Fruit fly (Drosophila melanogaster): ENCODE results near the gene CG6236.

Gene CG6236

DNA sequence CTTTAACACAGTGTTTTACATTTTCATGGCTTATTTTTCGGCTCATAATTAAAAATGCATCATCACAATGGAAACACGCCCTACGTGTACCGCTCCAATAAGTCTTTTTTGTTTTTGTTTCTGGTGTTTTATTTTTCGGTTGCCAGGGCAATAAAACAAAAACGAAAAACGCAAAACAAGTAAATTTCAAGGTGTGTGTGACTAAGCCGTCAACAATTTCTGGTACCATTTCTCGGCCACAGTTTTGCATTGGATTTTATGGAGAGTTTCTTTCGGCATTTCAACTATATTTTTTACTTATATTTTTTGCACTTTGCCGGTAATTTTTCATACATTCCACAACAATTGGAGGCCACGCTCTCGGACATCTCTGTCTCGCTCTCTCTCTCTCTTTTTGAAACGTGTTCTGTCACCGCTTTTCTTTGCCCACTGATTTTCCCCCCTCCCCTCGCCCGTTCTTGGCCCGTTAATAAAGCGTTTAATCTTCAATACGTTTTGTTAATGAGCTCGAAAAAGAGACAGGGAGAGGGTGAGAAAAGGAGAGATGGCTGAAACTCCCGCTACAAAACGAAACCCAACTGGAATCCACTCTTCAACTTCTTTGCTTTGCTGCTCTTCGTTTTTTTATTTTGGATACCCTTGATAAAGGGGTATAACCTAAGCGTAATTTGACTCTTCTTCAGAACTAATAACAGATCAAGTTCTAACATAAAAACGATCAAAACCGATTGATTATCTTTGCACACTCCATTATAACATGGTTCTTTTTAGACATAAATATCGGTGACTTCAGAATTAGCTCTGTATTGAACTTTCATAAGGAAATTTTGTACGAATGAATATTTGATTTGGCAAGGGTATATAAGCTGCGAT is 34.8 kb downstream of the CG6236 start (continued):
- TF ChIP-seq Hr4 (GFP tag; optimal IDR thresholded peaks at IDR 0.05): no peak
- no peak for TF ChIP-seq Smox (GFP tag; optimal IDR thresholded peaks at IDR 0.05)
- TF ChIP-seq CG8632 (GFP tag; optimal IDR thresholded peaks at IDR 0.05): peak; percentile 6
- no peak for TF ChIP-seq spab (GFP tag; optimal IDR thresholded peaks at IDR 0.05)
- TF ChIP-seq Hr39 (GFP tag; optimal IDR thresholded peaks at IDR 0.05): no peak
- TF ChIP-seq fd85E (GFP tag; optimal IDR thresholded peaks at IDR 0.05): peak; percentile 8
- TF ChIP-seq CG6808 (GFP tag; optimal IDR thresholded peaks at IDR 0.05): peak; percentile 44
- peak; percentile 51 for TF ChIP-seq cyc (GFP tag; optimal IDR thresholded peaks at IDR 0.05)
- TF ChIP-seq CG6276 (GFP tag; optimal IDR thresholded peaks at IDR 0.05): no peak
- TF ChIP-seq fkh (GFP tag; optimal IDR thresholded peaks at IDR 0.05): no peak
- no peak for TF ChIP-seq Sox14 (GFP tag; optimal IDR thresholded peaks at IDR 0.05)
- no peak for TF ChIP-seq CG3919 (GFP tag; optimal IDR thresholded peaks at IDR 0.05)
- peak; percentile 23 for TF ChIP-seq CG11902 (GFP tag; optimal IDR thresholded peaks at IDR 0.05)
- TF ChIP-seq fd59A (GFP tag; optimal IDR thresholded peaks at IDR 0.05): no peak
- peak; percentile 48 for TF ChIP-seq vri (GFP tag; optimal IDR thresholded peaks at IDR 0.05)
- peak; percentile 66 for TF ChIP-seq esn (GFP tag; optimal IDR thresholded peaks at IDR 0.05)
- no peak for TF ChIP-seq pdm3 (GFP tag; optimal IDR thresholded peaks at IDR 0.05)
- no peak for TF ChIP-seq CG32006 (GFP tag; optimal IDR thresholded peaks at IDR 0.05)
- peak; percentile 22; the same call in 1 of the 3 replicates for TF ChIP-seq CG6163 (GFP tag; IDR thresholded peaks at IDR 0.05)
- TF ChIP-seq CG34406 (GFP tag; optimal IDR thresholded peaks at IDR 0.05): peak; percentile 33
- no peak for TF ChIP-seq net (GFP tag; optimal IDR thresholded peaks at IDR 0.05)
- peak in 1 of 2 experiments; percentile 47 for TF ChIP-seq ss (GFP tag; optimal IDR thresholded peaks at IDR 0.05)
- TF ChIP-seq CG7368 (GFP tag; optimal IDR thresholded peaks at IDR 0.05): no peak
- TF ChIP-seq CG10669 (GFP tag; optimal IDR thresholded peaks at IDR 0.05): no peak
- TF ChIP-seq svp (GFP tag): no peak
- no peak for TF ChIP-seq salr (GFP tag; optimal IDR thresholded peaks at IDR 0.05)
- peak; percentile 32 for TF ChIP-seq Ets21C (GFP tag; optimal IDR thresholded peaks at IDR 0.05)

DNA sequence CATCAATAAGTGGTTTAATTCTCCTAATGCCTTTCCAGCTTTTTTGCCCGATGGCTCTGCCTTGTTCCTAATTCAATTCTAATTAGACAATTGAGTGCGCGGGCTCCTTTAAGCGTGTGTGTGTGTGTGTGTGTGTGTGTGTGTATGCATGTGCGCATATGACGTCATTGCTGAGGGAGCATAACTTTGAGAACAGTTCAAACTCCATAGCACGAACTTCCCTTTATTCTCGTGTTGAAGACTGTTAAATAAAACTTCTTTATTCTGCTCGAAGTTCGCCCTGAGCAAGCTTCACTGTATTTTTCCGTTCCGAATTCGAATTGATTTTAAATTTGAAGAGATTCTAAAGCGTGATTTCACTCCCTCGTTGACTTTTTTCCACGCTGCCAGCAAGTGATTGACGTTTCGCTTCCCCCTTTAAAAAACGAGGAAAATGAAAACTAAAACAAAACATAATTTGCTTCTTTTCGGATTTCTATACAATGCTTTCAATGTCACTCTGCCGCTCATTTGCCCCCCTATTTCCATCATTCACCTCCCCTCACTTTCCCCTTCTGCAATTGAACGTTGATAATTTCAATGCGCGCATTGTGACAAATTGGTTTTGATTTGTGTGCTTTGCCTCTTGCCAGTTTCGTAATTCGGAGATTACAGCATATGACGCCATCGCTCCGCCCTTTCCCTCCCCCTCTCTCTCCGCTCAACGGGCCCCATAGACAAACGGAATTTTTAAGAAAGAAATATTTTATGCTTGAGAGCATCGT is 35.6 kb downstream of the CG6236 start:
- TF ChIP-seq CG6792 (GFP tag; optimal IDR thresholded peaks at IDR 0.05) (no peak), Eip78C (GFP tag) (peak; percentile 4), cyc (GFP tag; optimal IDR thresholded peaks at IDR 0.05) (no peak), CG10669 (GFP tag; optimal IDR thresholded peaks at IDR 0.05) (no peak), achi (GFP tag; optimal IDR thresholded peaks at IDR 0.05) (no peak), CG6163 (GFP tag; IDR thresholded peaks at IDR 0.05) (no peak), net (GFP tag; optimal IDR thresholded peaks at IDR 0.05) (no peak), acj6 (GFP tag; optimal IDR thresholded peaks at IDR 0.05) (no peak), Hr39 (GFP tag; optimal IDR thresholded peaks at IDR 0.05) (peak; percentile 1), Eip75B (GFP tag; optimal IDR thresholded peaks at IDR 0.05) (no peak), OdsH (GFP tag; optimal IDR thresholded peaks at IDR 0.05) (no peak), Sox14 (GFP tag; optimal IDR thresholded peaks at IDR 0.05) (no peak), svp (GFP tag) (no peak), vri (GFP tag; optimal IDR thresholded peaks at IDR 0.05) (peak; percentile 93), Sox102F (GFP tag; optimal IDR thresholded peaks at IDR 0.05) (no peak), Gug (GFP tag; IDR thresholded peaks at IDR 0.05) (no peak), CG3032 (tag; optimal IDR thresholded peaks at IDR 0.05) (no peak), pdm3 (GFP tag; optimal IDR thresholded peaks at IDR 0.05) (no peak)
